Fruit fly (Drosophila melanogaster) whole organism, wandering third instar larva: ENCODE data around the gene CG10646.

Experiments used
- Abd-B ChIP-seq: fragments of >200 bp; optimal IDR thresholded peaks from 2 replicates; lab custom pipeline; 2017; ENCODE audit warnings: missing biosample characterization, missing genetic modification characterization
- CG32264 ChIP-seq: fragments of 200-800 bp; sonication (Bioruptor generic); optimal IDR thresholded peaks from 2 replicates; lab custom pipeline; 2016; ENCODE audit warnings: missing biosample characterization, missing genetic modification characterization
- CG9705 ChIP-seq: fragments of 200-800 bp; sonication (Bioruptor generic); optimal IDR thresholded peaks from 2 replicates; lab custom pipeline; 2018; ENCODE audit warnings: missing biosample characterization, mild to moderate bottlenecking, missing genetic modification characterization
- CrebA ChIP-seq: fragments of 200-800 bp; sonication (Bioruptor generic); optimal IDR thresholded peaks from 2 replicates; lab custom pipeline; 2016; ENCODE audit warnings: missing biosample characterization, mild to moderate bottlenecking, missing genetic modification characterization, borderline replicate concordance
- Dif ChIP-seq: fragments of 200-275, 200-300 bp; sonication (Bioruptor generic); optimal IDR thresholded peaks from 2 replicates; lab custom pipeline; 2018; ENCODE audit warnings: missing biosample characterization, missing genetic modification characterization; ENCODE audit not compliant: partially characterized antibody
- GATAd ChIP-seq: sonication (Bioruptor generic); optimal IDR thresholded peaks from 2 replicates; lab custom pipeline; 2016; ENCODE audit warnings: missing biosample characterization, missing genetic modification characterization
- HLH106 ChIP-seq: fragments of 200-800 bp; optimal IDR thresholded peaks from 3 replicates; lab custom pipeline; 2019; ENCODE audit warnings: missing biosample characterization, mild to moderate bottlenecking, missing genetic modification characterization, moderate library complexity
- Hnf4 ChIP-seq: fragments of 200-800 bp; sonication (Bioruptor generic); optimal IDR thresholded peaks from 2 replicates; lab custom pipeline; 2016; ENCODE audit warnings: missing biosample characterization, mild to moderate bottlenecking, missing genetic modification characterization
- Hr78 ChIP-seq: fragments of >200 bp; optimal IDR thresholded peaks from 2 replicates; lab custom pipeline; 2017; ENCODE audit warnings: missing biosample characterization, missing genetic modification characterization
- Hr83 ChIP-seq: fragments of 200-300 bp; sonication (Bioruptor generic); optimal IDR thresholded peaks from 2 replicates; lab custom pipeline; 2016; ENCODE audit warnings: missing biosample characterization, mild to moderate bottlenecking, missing genetic modification characterization, moderate library complexity; ENCODE audit not compliant: poor library complexity, severe bottlenecking
- Jra ChIP-seq: sonication (Bioruptor generic); optimal IDR thresholded peaks from 2 replicates; lab custom pipeline; 2016; ENCODE audit warnings: missing biosample characterization, missing genetic modification characterization
- Mio ChIP-seq: sonication (Bioruptor generic); optimal IDR thresholded peaks from 2 replicates; lab custom pipeline; 2016; ENCODE audit warnings: missing biosample characterization, missing genetic modification characterization
- Myc ChIP-seq: fragments of >200 bp; optimal IDR thresholded peaks from 2 replicates; lab custom pipeline; 2017
- OdsH ChIP-seq: fragments of 200-800 bp; sonication (Bioruptor generic); optimal IDR thresholded peaks from 2 replicates; lab custom pipeline; 2016; ENCODE audit warnings: missing biosample characterization, mild to moderate bottlenecking, missing genetic modification characterization
- Rel ChIP-seq, 2 experiments: fragments of 200-800 bp; sonication (Bioruptor generic) in 1 of 2; optimal IDR thresholded peaks; 2 replicates in 1 of 2; 3 replicates in 1 of 2; lab custom pipeline; 2016 to 2019; ENCODE audit warnings: mild to moderate bottlenecking in 2 of 2, missing biosample characterization in 2 of 2, missing genetic modification characterization in 2 of 2, moderate library complexity in 1 of 2
- Sp1 ChIP-seq: fragments of 200-800 bp; sonication (Bioruptor generic); optimal IDR thresholded peaks from 3 replicates; lab custom pipeline; 2019; ENCODE audit warnings: missing biosample characterization, mild to moderate bottlenecking, missing genetic modification characterization, moderate library complexity
- Vsx2 ChIP-seq: fragments of 200-300, 225-300 bp; sonication (Bioruptor generic); optimal IDR thresholded peaks from 2 replicates; lab custom pipeline; 2018; ENCODE audit warnings: missing biosample characterization, missing genetic modification characterization; ENCODE audit not compliant: partially characterized antibody
- br ChIP-seq: fragments of 200-800 bp; sonication (Bioruptor generic); optimal IDR thresholded peaks from 2 replicates; lab custom pipeline; 2016; ENCODE audit warnings: missing biosample characterization, missing genetic modification characterization
- brk ChIP-seq: fragments of 200-800 bp; sonication (Bioruptor generic); optimal IDR thresholded peaks from 2 replicates; lab custom pipeline; 2016; ENCODE audit warnings: missing biosample characterization, mild to moderate bottlenecking, missing genetic modification characterization
- dl ChIP-seq, 2 experiments: fragments of 175-275, 200-275 bp in 1 of 2; fragments of 200-275 bp in 1 of 2; sonication (Bioruptor generic); optimal IDR thresholded peaks; lab custom pipeline; 2018; ENCODE audit warnings: mild to moderate bottlenecking in 2 of 2, missing biosample characterization in 2 of 2, missing genetic modification characterization in 2 of 2, moderate library complexity in 2 of 2; ENCODE audit not compliant: partially characterized antibody in 2 of 2, insufficient read depth in 1 of 2
- dmrt93B ChIP-seq: fragments of 200-800 bp; sonication (Bioruptor generic); optimal IDR thresholded peaks from 2 replicates; lab custom pipeline; 2018; ENCODE audit warnings: missing biosample characterization, mild to moderate bottlenecking, missing genetic modification characterization
- dsf ChIP-seq: sonication (Bioruptor generic); optimal IDR thresholded peaks from 2 replicates; lab custom pipeline; 2016; ENCODE audit warnings: missing biosample characterization, missing genetic modification characterization, borderline replicate concordance
- ey ChIP-seq: fragments of 200-800 bp; sonication (Bioruptor generic); optimal IDR thresholded peaks from 2 replicates; lab custom pipeline; 2016; ENCODE audit warnings: missing biosample characterization, missing genetic modification characterization
- foxo ChIP-seq, 2 experiments: fragments of 200-800 bp; sonication (Bioruptor generic); optimal IDR thresholded peaks; 2 replicates in 1 of 2; 3 replicates in 1 of 2; lab custom pipeline; 2016 to 2017; ENCODE audit warnings: missing biosample characterization in 2 of 2, missing genetic modification characterization in 2 of 2
- fru ChIP-seq: fragments of 200-800 bp; sonication (Bioruptor generic); optimal IDR thresholded peaks from 3 replicates; lab custom pipeline; 2016; ENCODE audit warnings: missing biosample characterization, mild to moderate bottlenecking, missing genetic modification characterization
- h ChIP-seq: fragments of 200-800 bp; sonication (Bioruptor generic); optimal IDR thresholded peaks from 3 replicates; lab custom pipeline; 2016; ENCODE audit warnings: missing biosample characterization, mild to moderate bottlenecking, missing genetic modification characterization
- jim ChIP-seq: fragments of 175-275, 200-325 bp; sonication (Bioruptor generic); optimal IDR thresholded peaks from 2 replicates; lab custom pipeline; 2016; ENCODE audit warnings: missing biosample characterization, mild to moderate bottlenecking, missing genetic modification characterization
- pan ChIP-seq: fragments of >200 bp; optimal IDR thresholded peaks from 2 replicates; lab custom pipeline; 2017
- psq ChIP-seq: fragments of 200-800 bp; sonication (Bioruptor generic); optimal IDR thresholded peaks from 3 replicates; lab custom pipeline; 2017; ENCODE audit warnings: missing biosample characterization, mild to moderate bottlenecking, missing genetic modification characterization, moderate library complexity
- rgr ChIP-seq: fragments of 200-800 bp; sonication (Bioruptor generic); optimal IDR thresholded peaks from 3 replicates; lab custom pipeline; 2016; ENCODE audit warnings: missing biosample characterization, mild to moderate bottlenecking, missing genetic modification characterization
- sage ChIP-seq: fragments of 200-800 bp; sonication (Bioruptor generic); optimal IDR thresholded peaks from 2 replicates; lab custom pipeline; 2016; ENCODE audit warnings: missing biosample characterization, mild to moderate bottlenecking, missing genetic modification characterization
- sv ChIP-seq: fragments of 200-800 bp; sonication (Bioruptor generic); optimal IDR thresholded peaks from 3 replicates; lab custom pipeline; 2016; ENCODE audit warnings: missing biosample characterization, missing genetic modification characterization
- tai ChIP-seq: sonication (Bioruptor generic); optimal IDR thresholded peaks from 2 replicates; lab custom pipeline; 2016; ENCODE audit warnings: missing biosample characterization, missing genetic modification characterization
- usp ChIP-seq: fragments of >200 bp; optimal IDR thresholded peaks from 2 replicates; lab custom pipeline; 2017; ENCODE audit warnings: missing biosample characterization, missing genetic modification characterization
- woc ChIP-seq: sonication (Bioruptor generic); optimal IDR thresholded peaks from 2 replicates; lab custom pipeline; 2016; ENCODE audit warnings: missing biosample characterization, mild to moderate bottlenecking, missing genetic modification characterization

The CG10646 gene

dm6 chr3L:12514762-12515215 is 11.1 kb upstream of the CG10646 start, which contains the start of the genes sti and tral (continued):
- no peak for TF ChIP-seq Vsx2 (GFP tag; lab: Kevin White, UChicago)
- no peak for TF ChIP-seq Mio (GFP tag; lab: Kevin White, UChicago)
- TF ChIP-seq Myc (lab: Kevin White, UChicago), result peak; percentile 80

dm6 chr3L:12507571-12507970 is 3.9 kb upstream of the CG10646 start, which contains the start of gene CG10654:
Gene CG10654 (minus strand): TSS chr3L:12507840.
- TF ChIP-seq CG32264 (no peak), Dif (GFP tag; lab: Kevin White, UChicago) (no peak), OdsH (GFP tag; lab: Kevin White, UChicago) (no peak), psq (GFP tag; lab: Kevin White, UChicago) (no peak), sv (GFP tag; lab: Kevin White, UChicago) (no peak), Rel (GFP tag; optimal IDR thresholded peaks at IDR 0.05; lab: Kevin White, UChicago) (no peak), Rel (tag; optimal IDR thresholded peaks at IDR 0.05; lab: Kevin White, UChicago) (no peak)
- TF ChIP-seq, all 38 proteins: peak for 0

dm6 chr3L:12506963-12507552 is 3.4 kb upstream of the CG10646 start:
- no peak for TF ChIP-seq rgr (GFP tag; lab: Kevin White, UChicago)
- peak; percentile 75 for TF ChIP-seq h (GFP tag; lab: Kevin White, UChicago)

DNA sequence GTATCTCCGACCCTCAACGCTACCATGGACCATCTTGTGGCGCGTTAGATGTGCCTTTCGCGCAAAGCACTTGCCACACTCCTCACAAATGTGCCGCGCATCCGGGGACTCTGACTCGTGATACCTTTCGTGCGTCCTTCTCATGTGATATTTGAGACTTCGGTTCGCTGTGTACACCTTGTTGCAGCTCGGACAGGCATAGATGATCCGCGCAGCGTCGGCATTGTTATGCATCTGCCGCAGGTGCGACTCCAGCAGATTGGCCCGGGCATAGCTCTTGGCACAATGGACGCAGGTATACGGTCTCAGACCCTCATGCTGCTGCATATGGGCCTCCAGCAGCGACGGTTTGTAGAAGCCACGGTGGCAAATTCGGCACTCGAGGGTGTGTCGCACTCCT is 2.3 kb upstream of the CG10646 start:
- TF ChIP-seq jim (GFP tag; lab: Kevin White, UChicago), result no peak
- TF ChIP-seq usp (GFP tag; lab: Kevin White, UChicago), result no peak
- no peak for TF ChIP-seq woc (GFP tag; lab: Kevin White, UChicago)
- TF ChIP-seq GATAd, result no peak
- no peak for TF ChIP-seq tai (GFP tag; lab: Kevin White, UChicago)
- TF ChIP-seq rgr (GFP tag; lab: Kevin White, UChicago), result no peak
- TF ChIP-seq sv (GFP tag; lab: Kevin White, UChicago), result no peak
- no peak for TF ChIP-seq dmrt93B (GFP tag; lab: Kevin White, UChicago)
- TF ChIP-seq fru, result no peak
- TF ChIP-seq foxo (GFP tag; optimal IDR thresholded peaks at IDR 0.05; lab: Kevin White, UChicago), result no peak
- TF ChIP-seq CG9705, result no peak
- TF ChIP-seq dsf (GFP tag; lab: Kevin White, UChicago), result no peak
- no peak for TF ChIP-seq Jra (GFP tag; lab: Kevin White, UChicago)
- TF ChIP-seq Sp1 (GFP tag; lab: Kevin White, UChicago), result no peak
- TF ChIP-seq dl (GFP tag; optimal IDR thresholded peaks at IDR 0.05; lab: Kevin White, UChicago; ENCODE audit: insufficient read depth in 1 of 2, partially characterized antibody in 2 of 2), result no peak
- no peak for TF ChIP-seq Hr78 (GFP tag; lab: Kevin White, UChicago)
- TF ChIP-seq Hnf4 (GFP tag; lab: Kevin White, UChicago), result no peak

- no peak for TF ChIP-seq tai (GFP tag; lab: Kevin White, UChicago)
- peak in 1 of 2 experiments; percentile 68 for TF ChIP-seq foxo (GFP tag; optimal IDR thresholded peaks at IDR 0.05; lab: Kevin White, UChicago)
- TF ChIP-seq Abd-B (GFP tag; lab: Kevin White, UChicago), result no peak
- TF ChIP-seq CG32264, result peak; percentile 41
- peak; percentile 73 for TF ChIP-seq h (GFP tag; lab: Kevin White, UChicago)
- peak; percentile 1 for TF ChIP-seq Myc (lab: Kevin White, UChicago)
- no peak for TF ChIP-seq dmrt93B (GFP tag; lab: Kevin White, UChicago)
- peak; percentile 59 for TF ChIP-seq fru
- TF ChIP-seq Sp1 (GFP tag; lab: Kevin White, UChicago), result peak; percentile 45
- TF ChIP-seq br (GFP tag; lab: Kevin White, UChicago), result peak; percentile 44
- TF ChIP-seq Hnf4 (GFP tag; lab: Kevin White, UChicago), result peak; percentile 79
- peak; percentile 65 for TF ChIP-seq rgr (GFP tag; lab: Kevin White, UChicago)
- peak; percentile 40 for TF ChIP-seq OdsH (GFP tag; lab: Kevin White, UChicago)
- TF ChIP-seq pan (lab: Kevin White, UChicago), result no peak
- no peak for TF ChIP-seq Vsx2 (GFP tag; lab: Kevin White, UChicago)
- TF ChIP-seq jim (GFP tag; lab: Kevin White, UChicago), result no peak
- no peak for TF ChIP-seq GATAd
- TF ChIP-seq sv (GFP tag; lab: Kevin White, UChicago), result peak; percentile 58
- TF ChIP-seq Jra (GFP tag; lab: Kevin White, UChicago), result peak; percentile 77
- no peak for TF ChIP-seq CrebA (GFP tag; lab: Kevin White, UChicago)
- peak; percentile 31 for TF ChIP-seq woc (GFP tag; lab: Kevin White, UChicago)
- no peak for TF ChIP-seq Rel (GFP tag; optimal IDR thresholded peaks at IDR 0.05; lab: Kevin White, UChicago)
- TF ChIP-seq Rel (tag; optimal IDR thresholded peaks at IDR 0.05; lab: Kevin White, UChicago), result peak; percentile 55
- peak; percentile 40 for TF ChIP-seq ey (GFP tag; lab: Kevin White, UChicago)
- TF ChIP-seq sage, result peak; percentile 83
- no peak for TF ChIP-seq usp (GFP tag; lab: Kevin White, UChicago)
- TF ChIP-seq psq (GFP tag; lab: Kevin White, UChicago), result peak; percentile 6
- TF ChIP-seq Dif (GFP tag; lab: Kevin White, UChicago), result no peak
- TF ChIP-seq brk, result no peak
- peak; percentile 8 for TF ChIP-seq Hr83 (GFP tag; lab: Kevin White, UChicago)
- peak; percentile 61 for TF ChIP-seq dsf (GFP tag; lab: Kevin White, UChicago)
- TF ChIP-seq HLH106 (tag; lab: Kevin White, UChicago), result peak; percentile 47
Measured at dm6 chr3L:12501249-12501648, 2.4 kb downstream of the CG10646 start, which contains the start of the genes CG10638 and CG10681. Gene CG10638 (minus strand): TSS chr3L:12501311. Gene CG10681 (plus strand): TSS chr3L:12501513.
